Worm (Caenorhabditis elegans): Measurements from ENCODE around the gene Y9C9A.13.

- TF ChIP-seq nhr-12 (tag; optimal IDR thresholded peaks at IDR 0.05) (no peak), ztf-11 (tag; optimal IDR thresholded peaks at IDR 0.05) (no peak), snpc-4 (tag; optimal IDR thresholded peaks at IDR 0.05) (no peak), unc-39 (tag; optimal IDR thresholded peaks at IDR 0.05) (no peak), blmp-1 (tag; optimal IDR thresholded peaks at IDR 0.05) (no peak), nhr-28 (tag; optimal IDR thresholded peaks at IDR 0.05) (no peak), zip-8 (tag; optimal IDR thresholded peaks at IDR 0.05) (no peak), pha-4 (tag; optimal IDR thresholded peaks at IDR 0.05) (no peak), sem-2 (GFP tag; optimal IDR thresholded peaks at IDR 0.05) (no peak), elt-1 (tag; optimal IDR thresholded peaks at IDR 0.05; ENCODE audit: borderline replicate concordance, insufficient read depth) (no peak), nhr-76 (tag; optimal IDR thresholded peaks at IDR 0.05) (no peak), lin-13 (tag; optimal IDR thresholded peaks at IDR 0.05) (no peak)
Observed at ce11 chrIV:4945771-4946170, 23.5 kb downstream of the Y9C9A.13 start, which contains the start of gene str-169.
